Worm (Caenorhabditis elegans) whole organism, dauer: ENCODE measurements around the gene ire-1.

Experiments used
- unc-62 ChIP-seq: sonication (generic microtip); optimal IDR thresholded peaks from 2 replicates; lab custom pipeline; 2017; ENCODE audit warnings: missing biosample characterization, missing genetic modification reagents, missing genetic modification characterization

Gene ire-1

DNA sequence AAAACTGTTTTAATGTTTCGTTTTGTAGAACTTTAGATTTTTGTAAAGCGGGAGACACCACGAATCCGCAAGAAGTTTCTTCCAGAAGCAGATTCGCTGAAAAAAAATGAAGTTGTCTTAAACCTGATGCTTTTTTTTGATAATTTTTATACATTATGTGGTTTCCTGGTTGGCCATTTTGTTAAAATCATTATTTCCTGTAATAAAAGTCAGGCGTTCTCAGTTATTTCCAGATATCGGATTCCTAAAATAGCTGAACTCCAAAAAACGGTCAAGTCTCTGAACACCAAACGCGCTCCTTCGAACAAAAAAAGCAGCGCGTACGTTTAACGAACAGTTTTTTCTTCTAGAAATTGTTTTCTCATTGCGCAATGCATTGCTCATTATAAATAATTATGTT is 12.7 kb upstream of the ire-1 start:
- TF ChIP-seq unc-62 (GFP tag; lab: Kevin White, UChicago): no peak

DNA sequence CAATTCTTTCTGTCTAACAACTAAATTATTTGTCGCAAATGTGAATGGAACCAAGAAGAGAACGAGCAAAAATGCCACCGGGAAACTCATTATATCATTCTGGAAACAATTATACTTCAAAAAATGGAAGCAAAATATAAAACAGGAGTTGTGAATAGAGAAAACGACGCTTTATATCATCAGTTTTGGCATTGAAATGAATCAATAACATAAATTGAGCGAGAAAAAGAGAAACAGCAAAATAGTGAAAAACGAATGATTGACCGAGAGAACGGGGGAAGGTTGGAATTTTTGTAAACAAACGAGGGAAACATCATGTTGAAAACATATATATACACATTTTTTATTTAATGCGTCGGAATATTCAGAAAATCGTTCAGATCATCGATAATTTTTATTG is 12.1 kb upstream of the ire-1 start, which contains the start of gene ctns-1:
Gene ctns-1 (minus strand): TSS at position 101 of the 400 bp plus-strand sequence.
- no peak for TF ChIP-seq unc-62 (GFP tag; lab: Kevin White, UChicago)

ce11 chrII:8135953-8136352 is 11.2 kb upstream of the ire-1 start:
- TF ChIP-seq unc-62 (GFP tag; lab: Kevin White, UChicago): no peak

DNA sequence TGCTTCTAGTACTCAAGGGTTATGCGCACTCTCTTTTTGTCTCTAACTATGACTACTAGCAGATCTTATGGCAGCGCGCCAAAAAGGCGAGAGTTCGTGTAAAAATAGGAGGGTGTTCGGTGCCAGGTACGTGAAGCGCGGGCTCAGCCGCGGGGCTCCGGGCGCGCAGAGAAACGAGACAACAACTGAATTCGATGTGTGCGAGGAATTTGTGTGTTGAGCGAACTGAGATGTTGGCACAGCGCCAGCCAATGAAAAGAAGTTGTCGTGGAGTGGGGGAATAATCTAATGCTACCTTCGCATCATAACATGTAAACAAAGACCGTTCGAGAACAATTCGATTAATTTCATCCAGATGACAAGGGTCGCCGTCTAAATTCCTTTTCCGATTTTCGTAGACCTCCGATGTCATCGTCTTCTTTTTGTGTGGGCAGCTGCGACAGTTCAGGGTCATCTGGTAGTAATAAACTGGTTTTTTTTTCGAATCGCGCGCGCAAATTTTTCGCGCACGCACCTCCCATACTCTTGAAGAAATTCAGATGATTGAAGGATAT is 6.8 kb upstream of the ire-1 start:
- TF ChIP-seq unc-62 (GFP tag; lab: Kevin White, UChicago): no peak

DNA sequence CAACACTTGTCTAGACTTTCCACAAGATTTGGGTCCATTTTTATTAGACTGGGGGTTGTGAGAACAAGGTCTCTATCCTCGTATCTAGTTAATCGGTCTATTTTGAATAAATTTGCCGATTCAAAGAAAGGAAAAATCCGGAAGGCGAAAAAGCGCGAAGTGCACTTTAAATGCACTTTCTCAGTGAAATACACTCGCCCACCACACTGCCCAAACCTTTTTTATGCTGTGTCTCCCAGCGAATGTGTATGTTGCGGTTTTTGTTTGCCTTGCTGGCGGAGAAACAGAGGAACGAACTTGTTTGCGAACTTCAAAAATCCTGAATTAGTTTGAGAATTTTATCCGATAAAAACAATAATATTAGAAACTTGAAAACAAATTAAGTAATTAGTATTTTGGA is 6.1 kb upstream of the ire-1 start:
- no peak for TF ChIP-seq unc-62 (GFP tag; lab: Kevin White, UChicago)

ce11 chrII:8129495-8130010 is 4.8 kb upstream of the ire-1 start, which contains the start of gene ulp-4:
Gene ulp-4, plus strand, starts transcription at chrII:8129960.
- no peak for TF ChIP-seq unc-62 (GFP tag; lab: Kevin White, UChicago)

- TF ChIP-seq unc-62 (GFP tag; lab: Kevin White, UChicago): no peak
Observed at ce11 chrII:8129040-8129387, 4.3 kb upstream of the ire-1 start.

ce11 chrII:8128273-8129039 is 3.7 kb upstream of the ire-1 start:
- no peak for TF ChIP-seq unc-62 (GFP tag; lab: Kevin White, UChicago)

DNA sequence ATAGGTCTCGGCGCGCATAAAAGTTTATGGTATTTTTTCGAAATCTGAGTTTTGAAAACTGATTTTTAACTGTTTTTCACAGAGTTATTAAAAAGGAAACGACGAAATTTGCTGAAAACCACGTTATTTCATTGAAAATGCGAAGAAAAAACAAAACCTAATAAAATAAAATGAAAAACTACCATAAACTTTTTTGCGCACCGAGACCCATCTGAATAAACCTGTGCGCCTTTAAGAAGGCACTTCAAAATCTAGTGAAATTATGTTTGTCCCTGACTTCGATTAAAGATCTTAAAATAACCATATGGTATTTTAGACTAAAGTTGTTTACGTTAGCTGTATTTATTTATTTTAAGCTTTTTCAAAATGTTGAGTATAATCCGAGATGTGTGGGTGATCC is 3.1 kb upstream of the ire-1 start:
- TF ChIP-seq unc-62 (GFP tag; lab: Kevin White, UChicago): no peak

DNA sequence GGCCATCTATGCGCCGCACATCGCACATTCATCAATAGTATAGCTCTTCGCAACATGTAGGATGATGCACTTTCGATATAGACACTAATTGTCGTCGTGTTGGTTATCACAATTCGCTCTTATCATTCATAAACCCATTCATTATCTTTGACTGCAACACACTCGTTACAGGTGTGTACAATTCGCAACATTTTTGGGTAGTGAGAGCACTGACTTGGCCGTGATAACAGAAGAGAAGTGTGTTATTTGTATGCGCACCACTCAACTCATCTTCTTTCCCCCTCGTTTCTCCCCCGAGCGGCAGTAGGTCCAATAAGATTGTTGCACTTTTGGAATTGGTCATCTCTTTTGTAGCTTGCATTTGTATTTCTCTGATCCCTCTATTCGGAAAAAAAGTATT is 2.6 kb upstream of the ire-1 start:
- TF ChIP-seq unc-62 (GFP tag; lab: Kevin White, UChicago): no peak

- TF ChIP-seq unc-62 (GFP tag; lab: Kevin White, UChicago): no peak
Observed at ce11 chrII:8126617-8127016, 1.9 kb upstream of the ire-1 start.

- no peak for TF ChIP-seq unc-62 (GFP tag; lab: Kevin White, UChicago)
Observed at ce11 chrII:8126132-8126531, 1.4 kb upstream of the ire-1 start.

DNA sequence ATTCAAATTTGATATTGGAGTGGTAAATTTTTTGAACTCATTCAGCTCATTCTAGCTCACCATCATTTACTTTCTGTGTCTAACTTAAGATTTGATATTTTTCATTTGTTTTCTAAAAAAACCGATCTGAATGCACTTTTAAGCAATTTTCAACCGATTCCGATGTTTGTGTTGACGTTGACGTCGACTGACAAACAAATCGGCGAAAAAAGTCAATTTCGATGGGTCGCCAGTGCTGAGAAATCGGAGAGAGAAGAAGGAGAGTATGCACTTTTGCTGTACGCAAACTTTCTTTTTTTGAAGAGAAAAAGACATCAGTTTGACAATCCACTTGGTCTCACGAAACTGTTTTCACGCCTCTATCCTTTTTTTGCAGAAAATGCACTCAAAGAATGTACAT is 729 bp upstream of the ire-1 start:
- no peak for TF ChIP-seq unc-62 (GFP tag; lab: Kevin White, UChicago)

- no peak for TF ChIP-seq unc-62 (GFP tag; lab: Kevin White, UChicago)
Observed at ce11 chrII:8117426-8117825, 7.3 kb downstream of the ire-1 start.

ce11 chrII:8116159-8116558 is 8.6 kb downstream of the ire-1 start, which contains the start of gene unc-105:
Gene unc-105, plus strand, starts transcription at chrII:8116459.
- no peak for TF ChIP-seq unc-62 (GFP tag; lab: Kevin White, UChicago)

DNA sequence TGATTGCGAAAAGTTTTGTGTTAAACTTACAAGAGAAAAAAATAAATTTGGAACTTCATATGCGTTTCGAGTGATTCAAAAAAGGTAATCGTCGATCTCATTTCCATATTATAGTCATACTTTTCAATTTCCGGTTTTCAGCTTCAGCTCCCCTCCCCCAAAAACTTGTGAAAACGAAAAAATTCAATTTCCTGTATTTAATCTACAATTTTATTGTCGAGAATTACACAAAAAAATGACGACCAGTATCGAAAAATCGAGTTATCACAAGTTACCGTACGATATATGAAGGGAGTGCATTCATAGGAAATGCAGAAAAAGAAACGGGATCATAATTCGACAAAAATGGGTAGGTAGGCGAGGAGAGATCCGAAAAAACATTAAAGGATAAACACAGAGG is 12.6 kb downstream of the ire-1 start, which contains the start of gene lron-4:
Gene lron-4 (minus strand): TSS at position 101 of the 400 bp plus-strand sequence.
- TF ChIP-seq unc-62 (GFP tag; lab: Kevin White, UChicago): no peak
